Worm (Caenorhabditis elegans) whole organism, L1 larva: ENCODE results near the gene D1046.16.

Experiments
- F16B12.6 ChIP-seq: fragments of 150-350 bp; optimal IDR thresholded peaks from 2 replicates; lab custom pipeline; 2014; ENCODE audit warnings: missing biosample characterization, missing genetic modification characterization
- Y116A8C.19 ChIP-seq: sonication (generic microtip); optimal IDR thresholded peaks from 2 replicates; lab custom pipeline; 2016; ENCODE audit warnings: missing compliant biosample characterization, missing genetic modification characterization, borderline replicate concordance
- alr-1 ChIP-seq: fragments of 200-800 bp; sonication (Bioruptor generic); optimal IDR thresholded peaks from 2 replicates; lab custom pipeline; 2018; ENCODE audit warnings: borderline replicate concordance, mild to moderate bottlenecking, missing genetic modification characterization, missing compliant biosample characterization
- ama-1 ChIP-seq: fragments of 150-350 bp; optimal IDR thresholded peaks from 2 replicates; lab custom pipeline; 2014
- blmp-1 ChIP-seq: fragments of 150-350 bp; optimal IDR thresholded peaks from 2 replicates; lab custom pipeline; 2014; ENCODE audit warnings: missing biosample characterization, missing genetic modification characterization
- ceh-8 ChIP-seq: fragments of 200-800 bp; sonication (Bioruptor generic); optimal IDR thresholded peaks from 2 replicates; lab custom pipeline; 2018; ENCODE audit warnings: mild to moderate bottlenecking, missing genetic modification characterization, moderate library complexity, missing compliant biosample characterization
- ceh-82 ChIP-seq, 3 experiments: fragments of 150-350 bp in 1 of 3; sonication (generic microtip) in 2 of 3; optimal IDR thresholded peaks; 2 replicates each; lab custom pipeline; 2014 to 2017; ENCODE audit warnings: missing biosample characterization in 3 of 3, missing genetic modification characterization in 3 of 3
- ces-1 ChIP-seq: fragments of 150-350 bp; optimal IDR thresholded peaks from 2 replicates; lab custom pipeline; 2014; ENCODE audit warnings: missing biosample characterization, missing genetic modification reagents, missing genetic modification characterization
- dpl-1 ChIP-seq, 3 experiments: fragments of 150-350 bp in 2 of 3; sonication (generic microtip) in 1 of 3; optimal IDR thresholded peaks; 2 replicates each; lab custom pipeline; 2014 to 2017; ENCODE audit warnings: missing biosample characterization in 3 of 3, missing genetic modification characterization in 3 of 3, missing genetic modification reagents in 3 of 3
- efl-1 ChIP-seq, 4 experiments: fragments of 150-350 bp; optimal IDR thresholded peaks in 3 of 4; peaks in 1 of 4; 1 replicate in 1 of 4; 2 replicates in 3 of 4; lab custom pipeline; 2014; ENCODE audit warnings: missing biosample characterization in 2 of 4, missing genetic modification characterization in 2 of 4, missing genetic modification reagents in 2 of 4
- egl-27 ChIP-seq, 2 experiments: fragments of 150-350 bp in 1 of 2; sonication (generic microtip); optimal IDR thresholded peaks; 3 replicates each; lab custom pipeline; 2017 to 2018; ENCODE audit warnings: missing biosample characterization in 2 of 2, missing genetic modification characterization in 2 of 2, missing genetic modification reagents in 2 of 2
- elt-2 ChIP-seq: sonication (generic microtip); optimal IDR thresholded peaks from 2 replicates; lab custom pipeline; 2016; ENCODE audit warnings: missing genetic modification characterization, mild to moderate bottlenecking, inconsistent platforms, missing compliant biosample characterization, missing genetic modification reagents
- elt-3 ChIP-seq, 6 experiments: fragments of 150-350 bp in 1 of 6; sonication (generic microtip); optimal IDR thresholded peaks; 2 replicates each; lab custom pipeline; 2017 to 2018; ENCODE audit warnings: missing biosample characterization in 6 of 6, missing genetic modification characterization in 6 of 6, inconsistent platforms in 1 of 6
- ets-5 ChIP-seq: fragments of 200-800 bp; sonication (Bioruptor generic); IDR thresholded peaks from 2 replicates; pipeline ENCODE4 v1.3.6; 2022; ENCODE audit warnings: missing genetic modification characterization, missing compliant biosample characterization
- fkh-8 ChIP-seq: sonication (generic microtip); optimal IDR thresholded peaks from 2 replicates; lab custom pipeline; 2016; ENCODE audit warnings: mild to moderate bottlenecking, missing genetic modification characterization, missing compliant biosample characterization
- fos-1 ChIP-seq: fragments of 150-350 bp; optimal IDR thresholded peaks from 2 replicates; lab custom pipeline; 2014; ENCODE audit warnings: missing biosample characterization, missing genetic modification characterization
- hpl-2 ChIP-seq: fragments of 150-350 bp; optimal IDR thresholded peaks from 2 replicates; lab custom pipeline; 2014; ENCODE audit warnings: missing biosample characterization, missing genetic modification reagents, missing genetic modification characterization
- jun-1 ChIP-seq: fragments of 150-350 bp; optimal IDR thresholded peaks from 2 replicates; lab custom pipeline; 2014; ENCODE audit warnings: missing biosample characterization, missing genetic modification reagents, missing genetic modification characterization
- lin-13 ChIP-seq: fragments of 150-350 bp; optimal IDR thresholded peaks from 2 replicates; lab custom pipeline; 2014; ENCODE audit warnings: missing biosample characterization, missing genetic modification reagents, missing genetic modification characterization
- lin-14 ChIP-seq: fragments of 200-800 bp; sonication (Bioruptor generic); optimal IDR thresholded peaks from 2 replicates; lab custom pipeline; 2018; ENCODE audit warnings: mild to moderate bottlenecking, missing genetic modification characterization, moderate library complexity, missing compliant biosample characterization
- lin-39 ChIP-seq: fragments of 150-350 bp; optimal IDR thresholded peaks from 2 replicates; lab custom pipeline; 2014; ENCODE audit warnings: missing biosample characterization, missing genetic modification reagents, missing genetic modification characterization
- lir-3 ChIP-seq: sonication (generic microtip); optimal IDR thresholded peaks from 2 replicates; lab custom pipeline; 2016; ENCODE audit warnings: mild to moderate bottlenecking, missing genetic modification characterization, moderate library complexity, missing compliant biosample characterization; ENCODE audit not compliant: poor library complexity
- lsy-2 ChIP-seq, 2 experiments: fragments of 150-350 bp; optimal IDR thresholded peaks; 2 replicates each; lab custom pipeline; 2014; ENCODE audit warnings: missing biosample characterization in 2 of 2, missing genetic modification characterization in 2 of 2
- mep-1 ChIP-seq: fragments of 150-350 bp; optimal IDR thresholded peaks from 2 replicates; lab custom pipeline; 2014; ENCODE audit warnings: missing biosample characterization, missing genetic modification characterization
- nhr-19 ChIP-seq: fragments of 200-800 bp; sonication (Bioruptor generic); conservative IDR thresholded peaks from 2 replicates; pipeline ENCODE4 v1.3.6; 2022; ENCODE audit warnings: missing genetic modification characterization, missing compliant biosample characterization
- nhr-20 ChIP-seq: sonication (generic microtip); optimal IDR thresholded peaks from 2 replicates; lab custom pipeline; 2016; ENCODE audit warnings: mild to moderate bottlenecking, missing genetic modification characterization, missing compliant biosample characterization
- nhr-237 ChIP-seq: fragments of 150-350 bp; optimal IDR thresholded peaks from 2 replicates; lab custom pipeline; 2014; ENCODE audit warnings: missing biosample characterization, missing genetic modification characterization
- nhr-47 ChIP-seq: sonication (generic microtip); optimal IDR thresholded peaks from 2 replicates; lab custom pipeline; 2016; ENCODE audit warnings: mild to moderate bottlenecking, missing genetic modification characterization, moderate library complexity, missing compliant biosample characterization
- nhr-71 ChIP-seq: sonication (generic microtip); optimal IDR thresholded peaks from 2 replicates; lab custom pipeline; 2016; ENCODE audit warnings: mild to moderate bottlenecking, missing genetic modification characterization, moderate library complexity, missing compliant biosample characterization
- nhr-76 ChIP-seq: sonication (generic microtip); optimal IDR thresholded peaks from 2 replicates; lab custom pipeline; 2017; ENCODE audit warnings: missing biosample characterization, missing genetic modification characterization
- nhr-84 ChIP-seq: sonication (generic microtip); optimal IDR thresholded peaks from 2 replicates; lab custom pipeline; 2017; ENCODE audit warnings: missing biosample characterization, missing genetic modification characterization
- pqm-1 ChIP-seq: sonication (generic microtip); optimal IDR thresholded peaks from 3 replicates; lab custom pipeline; 2017; ENCODE audit warnings: missing biosample characterization, missing genetic modification characterization
- rnt-1 ChIP-seq: sonication (generic microtip); optimal IDR thresholded peaks from 2 replicates; lab custom pipeline; 2016; ENCODE audit warnings: mild to moderate bottlenecking, missing genetic modification characterization, moderate library complexity, missing compliant biosample characterization
- snpc-4 ChIP-seq: fragments of 150-350 bp; optimal IDR thresholded peaks from 2 replicates; lab custom pipeline; 2014; ENCODE audit warnings: missing biosample characterization, missing genetic modification characterization
- snu-23 ChIP-seq: sonication (generic microtip); optimal IDR thresholded peaks from 2 replicates; lab custom pipeline; 2016; ENCODE audit warnings: missing genetic modification characterization, missing compliant biosample characterization
- sup-37 ChIP-seq: fragments of 200-800 bp; sonication (Bioruptor generic); optimal IDR thresholded peaks from 2 replicates; lab custom pipeline; 2018; ENCODE audit warnings: mild to moderate bottlenecking, missing genetic modification characterization, missing compliant biosample characterization
- swsn-7 ChIP-seq: sonication (generic microtip); optimal IDR thresholded peaks from 2 replicates; lab custom pipeline; 2016; ENCODE audit warnings: missing genetic modification characterization, missing compliant biosample characterization
- tbx-2 ChIP-seq: sonication (generic microtip); optimal IDR thresholded peaks from 2 replicates; lab custom pipeline; 2016; ENCODE audit warnings: missing genetic modification characterization, missing compliant biosample characterization
- unc-130 ChIP-seq: fragments of 150-350 bp; optimal IDR thresholded peaks from 2 replicates; lab custom pipeline; 2017; ENCODE audit warnings: missing biosample characterization, missing genetic modification characterization, inconsistent platforms
- unc-86 ChIP-seq: sonication (generic microtip); optimal IDR thresholded peaks from 2 replicates; lab custom pipeline; 2016; ENCODE audit warnings: missing genetic modification characterization, missing compliant biosample characterization
- unc-98 ChIP-seq: fragments of 200-800 bp; sonication (Bioruptor generic); IDR thresholded peaks from 2 replicates; pipeline ENCODE4 v1.3.6; 2022; ENCODE audit warnings: missing genetic modification characterization, missing compliant biosample characterization
- vab-15 ChIP-seq: sonication (generic microtip); optimal IDR thresholded peaks from 2 replicates; lab custom pipeline; 2017; ENCODE audit warnings: missing genotype, mild to moderate bottlenecking, missing genetic modification characterization, missing compliant biosample characterization
- zip-4 ChIP-seq: fragments of 200-800 bp; sonication (Bioruptor generic); optimal IDR thresholded peaks from 2 replicates; lab custom pipeline; 2018; ENCODE audit warnings: mild to moderate bottlenecking, missing genetic modification characterization, moderate library complexity, missing compliant biosample characterization
- ztf-11 ChIP-seq, 2 experiments: sonication (generic microtip); optimal IDR thresholded peaks; 2 replicates each; lab custom pipeline; 2016 to 2017; ENCODE audit warnings: missing genetic modification characterization in 2 of 2, missing biosample characterization in 1 of 2, missing compliant biosample characterization in 1 of 2
- ztf-4 ChIP-seq: fragments of 150-350 bp; optimal IDR thresholded peaks from 2 replicates; lab custom pipeline; 2014; ENCODE audit warnings: missing biosample characterization, missing genetic modification characterization

Gene D1046.16

DNA sequence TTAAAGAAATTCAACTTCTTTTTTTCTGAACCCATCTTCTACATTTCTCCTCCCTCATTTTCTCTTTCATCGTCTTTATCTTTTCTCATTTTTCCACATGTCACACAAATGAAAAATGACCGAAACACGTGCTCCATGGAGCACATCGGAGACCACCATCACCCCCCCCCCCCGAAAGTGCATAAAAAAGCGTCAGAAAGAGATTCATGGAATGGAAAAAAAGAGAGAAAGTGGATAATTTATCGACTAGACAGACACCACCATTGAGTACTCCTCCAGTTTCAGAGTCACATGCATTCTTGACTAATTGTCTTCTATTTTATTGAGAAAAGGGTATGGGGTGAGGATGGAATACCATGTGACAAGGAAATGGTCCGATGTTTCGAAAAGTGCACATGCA lies 25.2 kb downstream of the D1046.16 start (continued):
- peak; percentile 69 for TF ChIP-seq nhr-47 (tag; lab: Kevin White, UChicago)
- peak; percentile 24 for TF ChIP-seq sup-37
- peak; percentile 55 for TF ChIP-seq unc-86 (tag; lab: Kevin White, UChicago)
- TF ChIP-seq lin-39 (tag; lab: Kevin White, UChicago), result peak; percentile 67
- TF ChIP-seq nhr-71 (tag; lab: Kevin White, UChicago), result peak; percentile 91
- peak; percentile 52 for TF ChIP-seq snu-23 (GFP tag; lab: Kevin White, UChicago)
- TF ChIP-seq lin-14 (GFP tag; lab: Kevin White, UChicago), result peak; percentile 94
- TF ChIP-seq lir-3 (tag; lab: Kevin White, UChicago), result peak; percentile 20
- peak; percentile 60 for TF ChIP-seq tbx-2 (tag; lab: Kevin White, UChicago)
- peak; percentile 30 for TF ChIP-seq unc-130 (tag; lab: Kevin White, UChicago)
- peak in 1 of 2 experiments; percentile 29 for TF ChIP-seq ztf-11 (tag; optimal IDR thresholded peaks at IDR 0.05; lab: Kevin White, UChicago)
- TF ChIP-seq efl-1 (optimal IDR thresholded peaks at IDR 0.05; lab: Kevin White, UChicago), result peak in 1 of 2 experiments; percentile 33
- TF ChIP-seq efl-1 (GFP tag; optimal IDR thresholded peaks at IDR 0.05 in 1 of 2; lab: Kevin White, UChicago), result peak; percentile 17 to 32

DNA sequence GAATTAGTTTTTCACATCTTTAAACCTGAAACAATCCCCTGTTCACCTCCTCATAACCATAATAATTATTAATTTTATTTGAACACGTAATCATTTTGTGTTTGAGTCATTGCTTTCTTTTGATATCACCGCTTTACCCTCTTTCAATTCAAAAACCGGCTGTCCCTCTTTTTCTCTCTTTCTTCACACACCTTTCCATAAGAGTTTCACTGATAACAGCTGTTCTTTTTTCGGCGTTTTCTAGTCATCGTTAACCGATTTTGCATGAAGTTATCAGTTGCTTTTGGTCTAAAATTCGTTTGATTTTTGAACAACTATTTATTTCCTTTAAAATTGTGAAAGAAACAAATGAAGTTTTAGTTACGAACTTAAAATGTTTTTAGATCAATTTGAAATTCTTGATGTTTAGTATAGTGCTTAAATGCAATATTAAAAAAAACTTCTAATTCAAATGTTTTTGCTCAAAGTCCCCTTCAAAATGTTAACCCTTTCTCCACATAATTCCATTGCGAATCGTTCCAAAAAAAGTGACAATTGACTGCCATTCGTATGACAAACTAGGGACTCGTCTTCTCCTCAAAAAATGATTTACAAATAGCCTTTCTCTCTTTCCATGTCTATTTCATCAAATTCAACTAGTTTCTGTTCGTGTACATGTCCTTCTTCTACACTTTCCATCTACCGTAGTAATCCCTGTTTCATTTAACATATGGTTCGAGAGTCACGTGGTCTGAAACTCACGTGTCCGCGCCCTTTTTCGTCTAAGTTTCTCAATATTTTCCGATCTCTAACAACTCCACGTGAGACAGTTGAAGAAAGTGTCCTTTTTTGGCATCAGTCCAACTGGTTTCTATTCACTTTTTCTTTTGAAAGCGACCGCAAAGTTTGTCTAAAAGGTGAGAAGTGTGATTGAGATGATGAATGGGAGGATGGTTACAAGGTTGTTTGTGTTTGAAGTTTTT lies 27.4 kb downstream of the D1046.16 start:
- TF ChIP-seq nhr-20 (tag; lab: Kevin White, UChicago) (peak; percentile 95), ceh-8 (no peak), elt-2 (tag; lab: Kevin White, UChicago) (peak; percentile 58), mep-1 (tag; lab: Kevin White, UChicago) (peak; percentile 90), ceh-82 (tag; optimal IDR thresholded peaks at IDR 0.05; lab: Kevin White, UChicago) (no peak), hpl-2 (GFP tag; lab: Kevin White, UChicago) (no peak), lin-13 (GFP tag; lab: Kevin White, UChicago) (peak; percentile 22), nhr-47 (tag; lab: Kevin White, UChicago) (peak; percentile 88), ama-1 (lab: Kevin White, UChicago) (peak; percentile 60), unc-98 (GFP tag; lab: Robert Waterston, UW) (no peak), ets-5 (GFP tag; lab: Robert Waterston, UW) (no peak), dpl-1 (GFP tag; optimal IDR thresholded peaks at IDR 0.05; lab: Kevin White, UChicago) (peak; percentile 23 to 70 (median 53)), ztf-4 (tag; lab: Kevin White, UChicago) (no peak), Y116A8C.19 (no peak), egl-27 (tag; optimal IDR thresholded peaks at IDR 0.05; lab: Kevin White, UChicago) (no peak), F16B12.6 (tag; lab: Kevin White, UChicago) (no peak), swsn-7 (tag; lab: Kevin White, UChicago) (peak; percentile 70), nhr-76 (tag; lab: Kevin White, UChicago) (no peak), unc-130 (tag; lab: Kevin White, UChicago) (peak; percentile 48), ztf-11 (tag; optimal IDR thresholded peaks at IDR 0.05; lab: Kevin White, UChicago) (peak in 1 of 2 experiments; percentile 24), jun-1 (tag; lab: Kevin White, UChicago) (peak; percentile 53), lin-14 (GFP tag; lab: Kevin White, UChicago) (peak; percentile 95), ces-1 (no peak), zip-4 (GFP tag; lab: Kevin White, UChicago) (no peak), rnt-1 (tag; lab: Kevin White, UChicago) (peak; percentile 29), fkh-8 (peak; percentile 43), alr-1 (no peak), nhr-19 (GFP tag; lab: Robert Waterston, UW) (peak; percentile 80), pqm-1 (no peak), nhr-237 (tag; lab: Kevin White, UChicago) (no peak), blmp-1 (tag; lab: Kevin White, UChicago) (peak; percentile 92), elt-3 (tag; optimal IDR thresholded peaks at IDR 0.05; lab: Kevin White, UChicago) (peak in 2 of 6 experiments; percentile 86 to 88), lsy-2 (tag; optimal IDR thresholded peaks at IDR 0.05; lab: Kevin White, UChicago) (peak; percentile 81 to 82), unc-86 (tag; lab: Kevin White, UChicago) (no peak), tbx-2 (tag; lab: Kevin White, UChicago) (peak; percentile 79), snpc-4 (tag; lab: Kevin White, UChicago) (peak; percentile 63), snu-23 (GFP tag; lab: Kevin White, UChicago) (peak; percentile 93), fos-1 (tag; lab: Kevin White, UChicago) (peak; percentile 12), vab-15 (peak; percentile 46), nhr-84 (tag; lab: Kevin White, UChicago) (no peak), efl-1 (optimal IDR thresholded peaks at IDR 0.05; lab: Kevin White, UChicago) (peak; percentile 41 to 53), efl-1 (GFP tag; optimal IDR thresholded peaks at IDR 0.05 in 1 of 2; lab: Kevin White, UChicago) (peak; percentile 23 to 96)
